Fruit fly (Drosophila melanogaster): ENCODE measurements around the gene CG14314.

CG14314 gene

DNA sequence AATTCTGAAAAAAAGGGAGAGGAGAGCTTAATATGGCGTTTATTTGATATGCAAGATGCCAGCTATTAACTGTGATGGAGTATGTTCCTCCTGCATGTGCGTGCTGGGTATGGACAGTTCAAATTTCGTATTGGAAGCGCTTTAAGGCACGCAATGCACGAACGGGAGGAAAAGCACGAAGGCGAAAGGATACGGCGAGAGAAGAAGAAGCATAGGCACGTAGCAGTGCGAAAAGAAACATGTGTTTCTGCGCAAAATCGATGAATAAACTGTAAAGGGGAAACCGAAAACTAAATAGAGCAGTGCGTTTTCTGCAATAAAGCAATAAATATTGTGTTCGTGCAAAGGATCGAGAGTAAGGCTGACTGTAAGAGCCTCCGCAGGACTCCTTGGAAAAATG is at the start of gene CG14314:
Gene CG14314, plus strand, starts transcription at position 243 of the 400 bp plus-strand sequence.
- TF ChIP-seq Sin3A (optimal IDR thresholded peaks at IDR 0.05) (no peak), h (optimal IDR thresholded peaks at IDR 0.05) (no peak), ttk (optimal IDR thresholded peaks at IDR 0.05) (no peak), insv (optimal IDR thresholded peaks at IDR 0.05) (no peak), psq (optimal IDR thresholded peaks at IDR 0.05) (no peak), Myc (optimal IDR thresholded peaks at IDR 0.05) (no peak)

DNA sequence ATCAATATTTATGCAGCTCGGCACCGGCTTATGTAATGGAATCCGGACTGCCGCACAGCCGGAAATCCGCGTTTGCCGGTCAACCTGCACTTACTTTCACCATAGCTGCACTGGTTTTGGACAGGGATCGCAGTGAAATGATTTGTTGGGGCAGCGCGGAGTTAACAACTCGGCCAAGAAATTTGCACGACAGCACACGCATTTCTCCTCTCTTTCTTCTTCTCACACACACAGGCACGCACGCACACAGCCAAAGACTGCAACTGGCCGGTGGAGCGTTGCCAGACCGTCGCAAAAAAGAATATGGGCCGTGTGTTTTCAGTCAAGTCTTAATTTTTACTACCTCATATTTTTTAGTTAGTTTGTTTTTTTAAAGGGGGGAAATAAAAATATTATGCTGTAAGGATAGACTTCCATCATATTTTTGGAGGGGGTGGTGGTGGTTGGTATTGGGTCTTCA is 49.7 kb upstream of the CG14314 start:
- TF ChIP-seq ttk (optimal IDR thresholded peaks at IDR 0.05) (no peak), Sin3A (optimal IDR thresholded peaks at IDR 0.05) (no peak), Myc (optimal IDR thresholded peaks at IDR 0.05) (no peak), h (optimal IDR thresholded peaks at IDR 0.05) (no peak), insv (optimal IDR thresholded peaks at IDR 0.05) (no peak), psq (optimal IDR thresholded peaks at IDR 0.05) (no peak)

- no peak for TF ChIP-seq ttk (optimal IDR thresholded peaks at IDR 0.05)
- no peak for TF ChIP-seq h (optimal IDR thresholded peaks at IDR 0.05)
- TF ChIP-seq Myc (optimal IDR thresholded peaks at IDR 0.05) = no peak
- TF ChIP-seq psq (optimal IDR thresholded peaks at IDR 0.05) = no peak
- no peak for TF ChIP-seq insv (optimal IDR thresholded peaks at IDR 0.05)
- TF ChIP-seq Sin3A (optimal IDR thresholded peaks at IDR 0.05) = no peak
Observed at dm6 chr3R:18167173-18167415, 48.8 kb upstream of the CG14314 start, which contains the start of the genes CG7215 and Prx5. Gene CG7215, minus strand, starts transcription at chr3R:18167273. Gene Prx5, minus strand, starts transcription at chr3R:18167273.

DNA sequence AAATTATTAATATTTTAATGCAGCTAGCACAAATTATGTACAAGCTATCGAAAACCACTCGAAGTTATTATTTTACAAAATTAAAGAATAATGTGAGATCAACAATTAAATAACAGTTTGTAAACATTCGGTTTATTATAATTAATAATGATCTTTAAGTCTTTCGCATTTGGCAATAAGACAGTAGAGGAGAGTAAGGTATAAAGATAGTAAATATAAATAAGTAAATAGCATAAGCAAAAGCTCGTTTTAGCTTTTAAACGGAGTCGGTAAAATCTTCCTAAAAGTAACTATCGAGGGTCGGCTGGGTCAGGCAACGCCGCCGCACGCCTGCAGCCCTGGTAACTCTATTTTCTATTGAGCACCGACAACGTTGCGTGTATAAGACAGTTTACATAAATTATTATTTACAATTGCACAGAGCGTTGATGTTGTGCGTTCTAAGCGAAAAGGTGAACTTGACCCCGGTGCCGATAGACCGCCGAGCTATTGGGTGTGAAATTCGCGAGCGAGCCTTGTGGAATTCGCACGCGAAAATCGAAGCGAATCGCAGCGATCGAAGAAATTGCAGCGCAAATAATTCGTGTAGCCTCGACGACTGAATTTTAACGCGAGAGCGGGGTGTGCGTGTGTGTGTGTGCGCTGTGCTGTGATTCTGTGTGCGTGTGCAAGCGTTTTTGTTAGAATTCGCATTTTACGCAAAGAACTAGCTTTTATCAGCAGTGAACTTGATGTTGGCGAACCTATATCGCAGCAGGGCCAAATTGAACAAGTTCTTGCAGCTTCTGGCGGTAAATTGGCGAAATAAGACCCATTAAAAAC is 48.3 kb upstream of the CG14314 start, which contains the start of gene wrd:
Gene wrd, plus strand, starts transcription at position 342 of the 822 bp plus-strand sequence.
- TF ChIP-seq h (optimal IDR thresholded peaks at IDR 0.05) = no peak
- TF ChIP-seq ttk (optimal IDR thresholded peaks at IDR 0.05) = no peak
- TF ChIP-seq psq (optimal IDR thresholded peaks at IDR 0.05) = no peak
- no peak for TF ChIP-seq Myc (optimal IDR thresholded peaks at IDR 0.05)
- TF ChIP-seq Sin3A (optimal IDR thresholded peaks at IDR 0.05) = no peak
- no peak for TF ChIP-seq insv (optimal IDR thresholded peaks at IDR 0.05)

- TF ChIP-seq insv (optimal IDR thresholded peaks at IDR 0.05) (no peak), Sin3A (optimal IDR thresholded peaks at IDR 0.05) (no peak), h (optimal IDR thresholded peaks at IDR 0.05) (no peak), Myc (optimal IDR thresholded peaks at IDR 0.05) (no peak), psq (optimal IDR thresholded peaks at IDR 0.05) (no peak), ttk (optimal IDR thresholded peaks at IDR 0.05) (no peak)
Observed at dm6 chr3R:18168398-18168797, 47.5 kb upstream of the CG14314 start.

dm6 chr3R:18168929-18169350 is 47.0 kb upstream of the CG14314 start:
- TF ChIP-seq Myc (optimal IDR thresholded peaks at IDR 0.05) (no peak), Sin3A (optimal IDR thresholded peaks at IDR 0.05) (no peak), psq (optimal IDR thresholded peaks at IDR 0.05) (no peak), h (optimal IDR thresholded peaks at IDR 0.05) (no peak), ttk (optimal IDR thresholded peaks at IDR 0.05) (no peak), insv (optimal IDR thresholded peaks at IDR 0.05) (no peak)

DNA sequence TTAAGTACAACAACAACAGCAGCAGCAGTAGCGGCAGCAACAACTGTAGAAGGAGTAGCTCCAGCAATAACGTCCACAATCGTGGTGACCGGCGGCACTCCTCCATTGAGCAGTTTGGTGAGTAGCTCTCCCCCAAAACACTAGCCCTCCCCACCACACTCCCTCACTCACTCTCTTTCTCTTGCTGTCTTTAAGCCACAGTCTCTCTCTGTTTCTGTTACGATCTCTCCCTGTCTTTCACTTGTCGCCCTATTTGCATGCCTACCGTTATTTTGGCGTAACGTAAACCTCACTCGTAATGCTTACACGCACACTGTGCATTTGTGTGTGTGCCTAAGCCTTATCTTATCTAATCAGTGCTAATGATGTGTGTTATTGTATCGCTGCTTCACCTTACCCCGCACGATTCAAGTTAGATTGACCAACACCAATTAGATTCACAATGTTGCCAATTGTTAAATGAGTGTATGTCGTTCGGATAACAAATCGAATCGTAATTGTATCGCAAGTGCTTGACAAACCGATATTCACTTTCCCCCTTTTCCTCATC is 45.9 kb upstream of the CG14314 start:
- TF ChIP-seq Sin3A (optimal IDR thresholded peaks at IDR 0.05) (no peak), h (optimal IDR thresholded peaks at IDR 0.05) (no peak), psq (optimal IDR thresholded peaks at IDR 0.05) (no peak), ttk (optimal IDR thresholded peaks at IDR 0.05) (no peak), insv (optimal IDR thresholded peaks at IDR 0.05) (no peak)

DNA sequence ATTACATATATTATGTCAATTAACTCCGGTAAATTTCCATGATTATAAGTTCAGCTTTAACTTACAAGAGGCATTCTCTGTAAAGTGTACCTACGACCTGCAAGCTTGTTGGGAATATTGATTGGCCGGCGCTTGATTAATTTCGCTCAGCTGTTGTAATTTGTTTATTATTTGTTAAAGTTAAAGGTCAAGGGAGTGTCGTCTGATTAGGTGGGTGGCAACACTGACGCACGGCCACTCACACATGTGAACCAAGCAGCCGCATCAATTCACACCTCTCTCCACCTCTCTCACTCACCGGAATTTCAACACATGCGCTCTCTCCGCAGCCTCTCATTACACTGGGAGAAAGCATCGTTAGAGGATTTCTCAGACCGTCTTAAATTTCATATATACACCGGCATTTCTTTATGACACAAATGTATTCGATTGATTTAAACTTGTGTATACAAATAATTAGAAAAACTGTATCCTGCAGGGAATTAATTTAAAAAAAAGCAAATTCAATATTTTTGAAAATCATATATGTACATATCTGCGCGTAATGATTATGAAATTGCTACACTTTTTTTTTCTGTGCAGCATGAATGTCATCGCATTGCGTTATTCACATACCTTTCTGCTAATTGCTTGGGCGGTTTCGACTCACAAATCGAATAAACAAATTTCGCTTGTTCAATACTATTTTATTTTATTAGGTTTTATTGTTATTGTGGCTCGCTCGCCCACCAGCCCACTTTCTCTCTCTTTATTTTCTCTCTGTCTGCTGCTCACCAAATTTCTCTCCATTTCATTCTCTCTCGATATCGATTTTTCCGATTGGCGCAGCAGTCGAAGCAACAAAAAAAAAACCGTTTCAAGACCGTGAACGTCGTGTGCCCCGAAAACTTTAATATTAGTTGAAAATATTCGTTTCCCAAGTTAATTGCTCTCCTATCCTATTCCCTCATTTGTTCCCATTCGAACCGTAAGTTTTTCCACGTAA is 43.7 kb upstream of the CG14314 start:
- TF ChIP-seq psq (optimal IDR thresholded peaks at IDR 0.05) (no peak), Sin3A (optimal IDR thresholded peaks at IDR 0.05) (no peak)

dm6 chr3R:18183244-18183643 is 32.7 kb upstream of the CG14314 start, which contains the start of gene cdm:
Gene cdm, minus strand, starts transcription at chr3R:18183479.
- TF ChIP-seq h (optimal IDR thresholded peaks at IDR 0.05) (no peak), insv (optimal IDR thresholded peaks at IDR 0.05) (no peak), Sin3A (optimal IDR thresholded peaks at IDR 0.05) (no peak), Myc (optimal IDR thresholded peaks at IDR 0.05) (no peak), psq (optimal IDR thresholded peaks at IDR 0.05) (no peak), ttk (optimal IDR thresholded peaks at IDR 0.05) (no peak)

- TF ChIP-seq Sin3A (optimal IDR thresholded peaks at IDR 0.05) (no peak), psq (optimal IDR thresholded peaks at IDR 0.05) (peak; percentile 42)
Observed at dm6 chr3R:18185385-18185784, 30.6 kb upstream of the CG14314 start, which contains the start of the genes Arp5 and CG7208. Gene Arp5, plus strand, starts transcription at chr3R:18185498. Gene CG7208, minus strand, starts transcription at chr3R:18185715.

- TF ChIP-seq psq (optimal IDR thresholded peaks at IDR 0.05) = no peak
Observed at dm6 chr3R:18188702-18189125, 27.2 kb upstream of the CG14314 start, which contains the start of the genes CG12321 and MED17. Gene CG12321, minus strand, starts transcription at chr3R:18188707. Gene MED17, plus strand, starts transcription at chr3R:18189072.

DNA sequence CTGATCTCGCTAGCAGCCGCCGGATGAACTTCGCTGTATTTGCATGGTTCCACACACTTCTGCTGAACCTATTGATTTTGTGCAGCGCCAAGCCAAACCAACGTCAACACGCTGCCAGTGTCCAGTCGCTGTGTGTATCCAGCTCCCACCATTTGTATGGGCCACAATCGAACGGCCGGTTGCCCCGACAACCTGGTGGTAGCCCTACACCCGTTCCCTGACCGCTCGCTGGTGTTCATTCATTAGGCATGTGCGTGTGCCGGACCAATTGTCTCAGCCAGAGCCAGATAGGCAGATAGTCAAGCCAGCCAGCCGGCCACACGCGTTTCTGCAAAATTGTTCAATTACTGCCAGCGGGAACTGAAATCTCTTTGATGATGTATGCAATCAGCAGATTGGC is 24.1 kb upstream of the CG14314 start, which contains the start of gene CG14313:
Gene CG14313, minus strand, starts transcription at position 101 of the 400 bp plus-strand sequence.
- TF ChIP-seq Sin3A (optimal IDR thresholded peaks at IDR 0.05) (no peak), Myc (optimal IDR thresholded peaks at IDR 0.05) (no peak), h (optimal IDR thresholded peaks at IDR 0.05) (no peak), insv (optimal IDR thresholded peaks at IDR 0.05) (no peak)
